Fruit fly (Drosophila melanogaster) whole organism, prepupa: ENCODE measurements around the gene atl.

ENCODE experiments used
- Blimp-1 ChIP-seq: fragments of 200-800 bp; sonication (Bioruptor generic); optimal IDR thresholded peaks from 3 replicates; lab custom pipeline; 2017; ENCODE audit warnings: missing biosample characterization, missing genetic modification characterization, mild to moderate bottlenecking, moderate library complexity, missing genetic modification reagents
- CG10669 ChIP-seq: fragments of 200-800 bp; sonication (Bioruptor generic); optimal IDR thresholded peaks from 3 replicates; lab custom pipeline; 2018; ENCODE audit warnings: missing biosample characterization, mild to moderate bottlenecking, missing genetic modification characterization, moderate library complexity
- CG11294 ChIP-seq: fragments of 200-800 bp; sonication (Bioruptor generic); IDR thresholded peaks from 2 replicates; pipeline ENCODE4 v1.3.6; 2022; ENCODE audit warnings: missing biosample characterization, missing genetic modification characterization
- CG11762 ChIP-seq: fragments of 200-800 bp; sonication (Bioruptor generic); optimal IDR thresholded peaks from 3 replicates; lab custom pipeline; 2016; ENCODE audit warnings: missing biosample characterization, missing genetic modification characterization; ENCODE audit not compliant: insufficient read depth
- CG11902 ChIP-seq: fragments of 200-800 bp; sonication (Bioruptor generic); optimal IDR thresholded peaks from 3 replicates; lab custom pipeline; 2016; ENCODE audit warnings: missing biosample characterization, missing genetic modification characterization
- CG15336 ChIP-seq: fragments of 200-800 bp; sonication (Bioruptor generic); IDR thresholded peaks from 2 replicates; pipeline ENCODE4 v1.3.6; 2022; ENCODE audit warnings: missing biosample characterization, missing genetic modification characterization
- CG1621 ChIP-seq: fragments of 200-800 bp; sonication (Bioruptor generic); optimal IDR thresholded peaks from 3 replicates; lab custom pipeline; 2018; ENCODE audit warnings: missing biosample characterization, mild to moderate bottlenecking, missing genetic modification characterization
- CG16779 ChIP-seq: fragments of 200-800 bp; sonication (Bioruptor generic); optimal IDR thresholded peaks from 3 replicates; lab custom pipeline; 2017; ENCODE audit warnings: missing biosample characterization, mild to moderate bottlenecking, missing genetic modification characterization
- CG3032 ChIP-seq: fragments of 200-800 bp; optimal IDR thresholded peaks from 2 replicates; lab custom pipeline; 2019; ENCODE audit warnings: missing biosample characterization, mild to moderate bottlenecking, missing genetic modification characterization, moderate library complexity
- CG32006 ChIP-seq: fragments of 200-800 bp; sonication (Bioruptor generic); optimal IDR thresholded peaks from 3 replicates; lab custom pipeline; 2017; ENCODE audit warnings: missing biosample characterization, mild to moderate bottlenecking, missing genetic modification characterization
- CG34406 ChIP-seq: fragments of 200-800 bp; sonication (Bioruptor generic); optimal IDR thresholded peaks from 3 replicates; lab custom pipeline; 2016; ENCODE audit warnings: missing biosample characterization, missing genetic modification characterization
- CG3919 ChIP-seq: fragments of 200-800 bp; sonication (Bioruptor generic); optimal IDR thresholded peaks from 3 replicates; lab custom pipeline; 2016; ENCODE audit warnings: missing biosample characterization, missing genetic modification characterization
- CG4318 ChIP-seq: fragments of 200-800 bp; sonication (Bioruptor generic); optimal IDR thresholded peaks from 3 replicates; lab custom pipeline; 2017; ENCODE audit warnings: missing biosample characterization, mild to moderate bottlenecking, missing genetic modification characterization
- CG6163 ChIP-seq: fragments of 200-800 bp; sonication (Bioruptor generic); IDR thresholded peaks from 3 replicates; pipeline ENCODE4 v1.3.6; 2022; ENCODE audit warnings: missing biosample characterization, missing genetic modification characterization
- CG6276 ChIP-seq: fragments of 200-800 bp; sonication (Bioruptor generic); optimal IDR thresholded peaks from 2 replicates; lab custom pipeline; 2017; ENCODE audit warnings: missing biosample characterization, mild to moderate bottlenecking, missing genetic modification characterization
- CG7368 ChIP-seq: fragments of 200-800 bp; sonication (Bioruptor generic); optimal IDR thresholded peaks from 3 replicates; lab custom pipeline; 2016; ENCODE audit warnings: missing biosample characterization, missing genetic modification characterization
- CG8119 ChIP-seq: fragments of 200-800 bp; sonication (Bioruptor generic); IDR thresholded peaks from 3 replicates; pipeline ENCODE4 v1.3.6; 2022; ENCODE audit warnings: missing biosample characterization, missing genetic modification characterization
- CG8319 ChIP-seq: fragments of 200-800 bp; sonication (Bioruptor generic); optimal IDR thresholded peaks from 3 replicates; lab custom pipeline; 2016; ENCODE audit warnings: missing biosample characterization, missing genetic modification characterization
- CG8632 ChIP-seq: fragments of 200-800 bp; sonication (Bioruptor generic); optimal IDR thresholded peaks from 3 replicates; lab custom pipeline; 2016; ENCODE audit warnings: missing biosample characterization, missing genetic modification characterization
- CG9139 ChIP-seq: fragments of 200-800 bp; sonication (Bioruptor generic); optimal IDR thresholded peaks from 3 replicates; lab custom pipeline; 2017; ENCODE audit warnings: missing biosample characterization, mild to moderate bottlenecking, missing genetic modification characterization
- Eip75B ChIP-seq: fragments of 200-800 bp; sonication (Bioruptor generic); optimal IDR thresholded peaks from 3 replicates; lab custom pipeline; 2016; ENCODE audit warnings: missing biosample characterization, missing genetic modification characterization
- Eip78C ChIP-seq: fragments of 200-800 bp; sonication (Bioruptor generic); peaks from one replicate; lab custom pipeline; 2016; ENCODE audit warnings: missing biosample characterization, missing genetic modification characterization
- Eip93F ChIP-seq: fragments of 200-800 bp; sonication (Bioruptor generic); optimal IDR thresholded peaks from 2 replicates; lab custom pipeline; 2016; ENCODE audit warnings: missing biosample characterization, mild to moderate bottlenecking, missing genetic modification characterization
- Ets21C ChIP-seq: fragments of 200-800 bp; sonication (Bioruptor generic); optimal IDR thresholded peaks from 3 replicates; lab custom pipeline; 2016; ENCODE audit warnings: missing biosample characterization, missing genetic modification characterization
- Gug ChIP-seq: fragments of 200-800 bp; sonication (Bioruptor generic); IDR thresholded peaks from 2 replicates; pipeline ENCODE4 v1.3.6; 2022; ENCODE audit warnings: missing biosample characterization, missing genetic modification characterization
- Hr38 ChIP-seq: sonication (Bioruptor generic); optimal IDR thresholded peaks from 2 replicates; lab custom pipeline; 2016; ENCODE audit warnings: missing biosample characterization, missing genetic modification characterization
- Hr39 ChIP-seq: fragments of 200-800 bp; sonication (Bioruptor generic); optimal IDR thresholded peaks from 2 replicates; lab custom pipeline; 2016; ENCODE audit warnings: missing biosample characterization, missing genetic modification characterization
- Hr4 ChIP-seq: fragments of 200-800 bp; sonication (Bioruptor generic); optimal IDR thresholded peaks from 3 replicates; lab custom pipeline; 2016; ENCODE audit warnings: missing biosample characterization, missing genetic modification characterization
- Met ChIP-seq: fragments of 200-800 bp; sonication (Bioruptor generic); optimal IDR thresholded peaks from 3 replicates; lab custom pipeline; 2016; ENCODE audit warnings: missing biosample characterization, missing genetic modification characterization
- OdsH ChIP-seq: fragments of 200-800 bp; sonication (Bioruptor generic); optimal IDR thresholded peaks from 3 replicates; lab custom pipeline; 2016; ENCODE audit warnings: missing biosample characterization, missing genetic modification characterization
- Smox ChIP-seq: fragments of 200-800 bp; sonication (Bioruptor generic); optimal IDR thresholded peaks from 3 replicates; lab custom pipeline; 2016; ENCODE audit warnings: missing biosample characterization, missing genetic modification characterization
- Sox102F ChIP-seq: fragments of 200-800 bp; sonication (Bioruptor generic); optimal IDR thresholded peaks from 2 replicates; lab custom pipeline; 2016; ENCODE audit warnings: missing biosample characterization, mild to moderate bottlenecking, missing genetic modification characterization
- Sox14 ChIP-seq: fragments of 200-800 bp; sonication (Bioruptor generic); optimal IDR thresholded peaks from 3 replicates; lab custom pipeline; 2016; ENCODE audit warnings: missing biosample characterization, missing genetic modification characterization
- acj6 ChIP-seq: fragments of 200-800 bp; sonication (Bioruptor generic); optimal IDR thresholded peaks from 3 replicates; lab custom pipeline; 2016; ENCODE audit warnings: missing biosample characterization, missing genetic modification characterization
- cyc ChIP-seq: fragments of 200-800 bp; sonication (Bioruptor generic); optimal IDR thresholded peaks from 3 replicates; lab custom pipeline; 2016; ENCODE audit warnings: missing biosample characterization, missing genetic modification characterization
- dsx ChIP-seq: fragments of 200-800 bp; optimal IDR thresholded peaks from 3 replicates; lab custom pipeline; 2019; ENCODE audit warnings: missing biosample characterization, mild to moderate bottlenecking, missing genetic modification characterization, moderate library complexity; ENCODE audit not compliant: poor library complexity, severe bottlenecking
- eg ChIP-seq: fragments of 200-800 bp; sonication (Bioruptor generic); IDR thresholded peaks from 3 replicates; pipeline ENCODE4 v1.3.6; 2022; ENCODE audit warnings: missing biosample characterization, missing genetic modification characterization
- esn ChIP-seq: fragments of 200-800 bp; sonication (Bioruptor generic); optimal IDR thresholded peaks from 2 replicates; lab custom pipeline; 2016; ENCODE audit warnings: missing biosample characterization, mild to moderate bottlenecking, missing genetic modification characterization, moderate library complexity
- fd85E ChIP-seq: fragments of 200-800 bp; sonication (Bioruptor generic); optimal IDR thresholded peaks from 3 replicates; lab custom pipeline; 2016; ENCODE audit warnings: missing biosample characterization, missing genetic modification characterization
- fkh ChIP-seq: fragments of 200-800 bp; sonication (Bioruptor generic); optimal IDR thresholded peaks from 3 replicates; lab custom pipeline; 2017; ENCODE audit warnings: missing biosample characterization, mild to moderate bottlenecking, missing genetic modification characterization, moderate library complexity
- lz ChIP-seq: fragments of 200-800 bp; sonication (Bioruptor generic); optimal IDR thresholded peaks from 3 replicates; lab custom pipeline; 2016; ENCODE audit warnings: missing biosample characterization, missing genetic modification characterization
- net ChIP-seq: fragments of 200-800 bp; sonication (Bioruptor generic); optimal IDR thresholded peaks from 3 replicates; lab custom pipeline; 2016; ENCODE audit warnings: missing biosample characterization, missing genetic modification characterization
- pdm3 ChIP-seq: fragments of 200-800 bp; sonication (Bioruptor generic); optimal IDR thresholded peaks from 3 replicates; lab custom pipeline; 2016; ENCODE audit warnings: missing biosample characterization, missing genetic modification characterization
- salr ChIP-seq, 2 experiments: fragments of 200-800 bp; sonication (Bioruptor generic); optimal IDR thresholded peaks; 3 replicates each; lab custom pipeline; 2016 to 2018; ENCODE audit warnings: missing biosample characterization in 2 of 2, missing genetic modification characterization in 2 of 2, mild to moderate bottlenecking in 1 of 2
- spab ChIP-seq: fragments of 200-800 bp; sonication (Bioruptor generic); optimal IDR thresholded peaks from 2 replicates; lab custom pipeline; 2017; ENCODE audit warnings: missing biosample characterization, mild to moderate bottlenecking, missing genetic modification characterization, missing genetic modification reagents
- ss ChIP-seq, 2 experiments: fragments of 200-800 bp; sonication (Bioruptor generic); optimal IDR thresholded peaks; 2 replicates in 1 of 2; 3 replicates in 1 of 2; lab custom pipeline; 2017 to 2018; ENCODE audit warnings: mild to moderate bottlenecking in 2 of 2, missing biosample characterization in 2 of 2, missing genetic modification characterization in 2 of 2, moderate library complexity in 1 of 2
- svp ChIP-seq: fragments of 200-800 bp; sonication (Bioruptor generic); peaks from one replicate; lab custom pipeline; 2016; ENCODE audit warnings: missing biosample characterization, missing genetic modification characterization
- topi ChIP-seq: fragments of 200-800 bp; sonication (Bioruptor generic); optimal IDR thresholded peaks from 3 replicates; lab custom pipeline; 2016; ENCODE audit warnings: missing biosample characterization, missing genetic modification characterization
- vri ChIP-seq: fragments of 200-800 bp; sonication (Bioruptor generic); optimal IDR thresholded peaks from 3 replicates; lab custom pipeline; 2016; ENCODE audit warnings: missing biosample characterization, mild to moderate bottlenecking, missing genetic modification characterization

atl gene

dm6 chr3R:24596881-24597280 is 28.6 kb upstream of the atl start:
- no peak for TF ChIP-seq CG11762 (GFP tag; lab: Kevin White, UChicago)
- peak; percentile 41 for TF ChIP-seq vri
- TF ChIP-seq, all 60 proteins: peak for 1

DNA sequence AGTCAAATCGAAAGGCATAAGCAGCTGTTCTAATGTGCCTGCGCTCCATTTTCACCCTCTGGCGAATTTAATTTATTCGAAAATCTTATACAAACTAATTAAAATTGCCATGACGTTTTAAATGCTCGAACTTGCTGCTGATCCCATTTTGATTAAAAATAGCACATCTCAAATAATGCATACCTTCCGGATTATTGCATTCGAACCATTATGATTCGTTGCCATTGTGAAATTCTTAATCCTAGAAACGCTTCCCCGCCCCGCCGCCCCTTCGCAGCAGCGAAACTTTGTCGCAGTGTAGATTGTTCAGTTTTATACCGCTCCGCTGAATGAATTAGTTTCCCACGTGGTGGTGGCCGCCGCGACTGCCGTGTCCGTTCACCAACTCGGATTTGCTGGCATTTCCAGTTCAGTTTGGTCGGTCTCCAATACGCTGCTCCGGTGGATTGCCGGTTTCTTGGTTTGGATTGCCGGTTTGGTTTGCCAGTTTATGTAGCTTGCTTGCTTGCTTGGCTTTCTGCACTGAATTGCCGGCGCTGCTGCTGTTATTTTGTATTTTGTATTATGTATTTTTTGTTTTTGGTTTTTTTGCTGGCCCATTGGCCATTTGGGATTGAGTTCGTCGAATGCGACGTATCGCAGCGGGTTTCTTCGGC is 26.8 kb upstream of the atl start:
- TF ChIP-seq CG32006 (GFP tag; lab: Kevin White, UChicago) (peak; percentile 86), Sox14 (GFP tag; lab: Kevin White, UChicago) (peak; percentile 30), fkh (GFP tag; lab: Kevin White, UChicago) (no peak), CG16779 (tag; lab: Kevin White, UChicago) (no peak), net (GFP tag; lab: Kevin White, UChicago) (peak; percentile 49), Sox102F (no peak), CG1621 (tag; lab: Kevin White, UChicago) (peak; percentile 41), CG10669 (peak; percentile 4), CG6163 (GFP tag; lab: Robert Waterston, UW) (0 out of 3 replicates have a peak, but pooled peaks have one; percentile 21), Gug (GFP tag; lab: Robert Waterston, UW) (peak; percentile 37; the same call in 1 of the 2 replicates), CG15336 (GFP tag; lab: Robert Waterston, UW) (peak; percentile 50), fd85E (GFP tag; lab: Kevin White, UChicago) (no peak), pdm3 (GFP tag; lab: Kevin White, UChicago) (peak; percentile 53), Smox (GFP tag; lab: Kevin White, UChicago) (no peak), Ets21C (GFP tag; lab: Kevin White, UChicago) (no peak), vri (no peak), Hr4 (GFP tag; lab: Kevin White, UChicago) (peak; percentile 82), Hr38 (GFP tag; lab: Kevin White, UChicago) (no peak), acj6 (GFP tag; lab: Kevin White, UChicago) (peak; percentile 28), topi (GFP tag; lab: Kevin White, UChicago) (peak; percentile 30), Eip93F (GFP tag; lab: Kevin White, UChicago) (no peak), salr (GFP tag; optimal IDR thresholded peaks at IDR 0.05; lab: Kevin White, UChicago) (no peak), cyc (GFP tag; lab: Kevin White, UChicago) (no peak), dsx (GFP tag; lab: Kevin White, UChicago) (peak; percentile 31), lz (GFP tag; lab: Kevin White, UChicago) (no peak), svp (no peak), CG11294 (GFP tag; lab: Robert Waterston, UW) (peak; percentile 23; the same call in 1 of the 2 replicates), Eip75B (GFP tag; lab: Kevin White, UChicago) (no peak), spab (GFP tag; lab: Kevin White, UChicago) (peak; percentile 21), ss (GFP tag; optimal IDR thresholded peaks at IDR 0.05; lab: Kevin White, UChicago) (peak in 1 of 2 experiments; percentile 7), Hr39 (no peak), CG3919 (peak; percentile 44), CG11762 (GFP tag; lab: Kevin White, UChicago) (no peak), Met (GFP tag; lab: Kevin White, UChicago) (no peak), CG4318 (GFP tag; lab: Kevin White, UChicago) (peak; percentile 73), Blimp-1 (GFP tag; lab: Kevin White, UChicago) (no peak), CG9139 (GFP tag; lab: Kevin White, UChicago) (no peak), CG8632 (no peak), eg (GFP tag; lab: Robert Waterston, UW) (peak; percentile 57; the same call in 2 of the 3 replicates), CG3032 (tag; lab: Kevin White, UChicago) (no peak), CG6276 (GFP tag; lab: Kevin White, UChicago) (peak; percentile 61), CG8319 (GFP tag; lab: Kevin White, UChicago) (no peak), Eip78C (GFP tag; lab: Kevin White, UChicago) (peak; percentile 85), CG7368 (GFP tag; lab: Kevin White, UChicago) (peak; percentile 19), CG11902 (GFP tag; lab: Kevin White, UChicago) (no peak), OdsH (peak; percentile 39), CG34406 (GFP tag; lab: Kevin White, UChicago) (peak; percentile 24), esn (GFP tag; lab: Kevin White, UChicago) (peak; percentile 3), CG8119 (GFP tag; lab: Robert Waterston, UW) (peak; percentile 61)
